Fruit fly (Drosophila melanogaster) whole organism, embryonic: Measurements from ENCODE around the gene Hpr1.
A peak's percentile ranks its signal among the peaks of the same experiment; 100 is the strongest.

Experiments
- Atf-2 ChIP-seq: fragments of 200-800 bp; sonication (Bioruptor generic); optimal IDR thresholded peaks from 2 replicates; lab custom pipeline; 2016; ENCODE audit warnings: missing biosample characterization, missing genetic modification characterization
- CG10654 ChIP-seq: fragments of 200-800 bp; sonication (Bioruptor generic); optimal IDR thresholded peaks from 2 replicates; lab custom pipeline; 2016; ENCODE audit warnings: missing biosample characterization, missing genetic modification characterization
- CG11398 ChIP-seq: fragments of 200-800 bp; sonication (Bioruptor generic); optimal IDR thresholded peaks from 2 replicates; lab custom pipeline; 2016; ENCODE audit warnings: missing biosample characterization, missing genetic modification characterization
- CG12659 ChIP-seq: fragments of 200-800 bp; sonication (Bioruptor generic); optimal IDR thresholded peaks from 3 replicates; lab custom pipeline; 2017; ENCODE audit warnings: mild to moderate bottlenecking, missing biosample characterization, missing genetic modification reagents, missing genetic modification characterization
- CG14710 ChIP-seq: fragments of 200-800 bp; sonication (Bioruptor generic); optimal IDR thresholded peaks from 3 replicates; lab custom pipeline; 2019; ENCODE audit warnings: missing biosample characterization, mild to moderate bottlenecking, missing genetic modification characterization, moderate library complexity
- CG15073 ChIP-seq: fragments of 200-800 bp; sonication (Bioruptor generic); optimal IDR thresholded peaks from 2 replicates; lab custom pipeline; 2016; ENCODE audit warnings: missing biosample characterization, missing genetic modification characterization
- CG15601 ChIP-seq: fragments of 200-800 bp; sonication (Bioruptor generic); optimal IDR thresholded peaks from 3 replicates; lab custom pipeline; 2019; ENCODE audit warnings: missing biosample characterization, mild to moderate bottlenecking, missing genetic modification characterization, moderate library complexity
- CG2712 ChIP-seq: fragments of 200-800 bp; optimal IDR thresholded peaks from 3 replicates; lab custom pipeline; 2019; ENCODE audit warnings: missing biosample characterization, mild to moderate bottlenecking, missing genetic modification characterization, moderate library complexity
- CG31224 ChIP-seq: fragments of 200-800 bp; sonication (Bioruptor generic); IDR thresholded peaks from 2 replicates; pipeline ENCODE4 v1.3.6; 2022; ENCODE audit warnings: missing biosample characterization, missing genetic modification characterization
- CG34224 ChIP-seq: fragments of 200-800 bp; sonication (Bioruptor generic); IDR thresholded peaks from 3 replicates; pipeline ENCODE4 v1.3.6; 2022; ENCODE audit warnings: missing biosample characterization, missing genetic modification characterization; ENCODE audit not compliant: partially characterized antibody
- CG3995 ChIP-seq: fragments of 200-800 bp; sonication (Bioruptor generic); optimal IDR thresholded peaks from 3 replicates; lab custom pipeline; 2016; ENCODE audit warnings: missing biosample characterization, missing genetic modification characterization
- CG5180 ChIP-seq: fragments of 200-800 bp; sonication (Bioruptor generic); optimal IDR thresholded peaks from 3 replicates; lab custom pipeline; 2017; ENCODE audit warnings: missing biosample characterization, missing genetic modification characterization, mild to moderate bottlenecking, moderate library complexity, missing genetic modification reagents
- CG6683 ChIP-seq: fragments of 200-800 bp; sonication (Bioruptor generic); optimal IDR thresholded peaks from 2 replicates; lab custom pipeline; 2017; ENCODE audit warnings: missing biosample characterization, mild to moderate bottlenecking, missing genetic modification characterization, missing genetic modification reagents
- CG7357 ChIP-seq: fragments of 200-800 bp; sonication (Bioruptor generic); IDR thresholded peaks from 3 replicates; pipeline ENCODE4 v1.3.6; 2022; ENCODE audit warnings: missing biosample characterization, missing genetic modification characterization
- CG7987 ChIP-seq: fragments of 200-800 bp; sonication (Bioruptor generic); optimal IDR thresholded peaks from 2 replicates; lab custom pipeline; 2018; ENCODE audit warnings: missing biosample characterization, mild to moderate bottlenecking, missing genetic modification characterization, moderate library complexity
- CG9797 ChIP-seq: fragments of 200-800 bp; sonication (Bioruptor generic); optimal IDR thresholded peaks from 3 replicates; lab custom pipeline; 2018; ENCODE audit warnings: missing biosample characterization, mild to moderate bottlenecking, missing genetic modification characterization
- Dbx ChIP-seq: fragments of 200-800 bp; sonication (Bioruptor generic); IDR thresholded peaks from 3 replicates; pipeline ENCODE4 v1.3.6; 2022; ENCODE audit warnings: missing biosample characterization, missing genetic modification characterization
- Deaf1 ChIP-seq: fragments of 200-800 bp; optimal IDR thresholded peaks from 3 replicates; lab custom pipeline; 2019; ENCODE audit warnings: missing biosample characterization, mild to moderate bottlenecking, missing genetic modification characterization, moderate library complexity
- H15 ChIP-seq: fragments of 200-800 bp; sonication (Bioruptor generic); IDR thresholded peaks from 3 replicates; pipeline ENCODE4 v1.3.6; 2022; ENCODE audit warnings: missing biosample characterization, missing genetic modification characterization
- H2.0 ChIP-seq: fragments of 200-800 bp; sonication (Bioruptor generic); IDR thresholded peaks from 2 replicates; pipeline ENCODE4 v1.3.6; 2022; ENCODE audit warnings: missing biosample characterization, missing genetic modification characterization
- Lim3 ChIP-seq: fragments of 200-800 bp; sonication (Bioruptor generic); IDR thresholded peaks from 2 replicates; pipeline ENCODE4 v1.3.6; 2022; ENCODE audit warnings: missing biosample characterization, missing genetic modification characterization
- Max ChIP-seq: fragments of 200-800 bp; sonication (Bioruptor generic); optimal IDR thresholded peaks from 2 replicates; lab custom pipeline; 2016; ENCODE audit warnings: missing biosample characterization, mild to moderate bottlenecking, missing genetic modification characterization
- Med ChIP-seq: fragments of 200-800 bp; sonication (Bioruptor generic); peaks from one replicate; lab custom pipeline; 2016; ENCODE audit warnings: missing biosample characterization, missing genetic modification characterization, mild to moderate bottlenecking, inconsistent platforms, moderate library complexity
- Scr ChIP-seq: fragments of 200-800 bp; sonication (Bioruptor generic); IDR thresholded peaks from 2 replicates; pipeline ENCODE4 v1.3.6; 2022; ENCODE audit warnings: missing biosample characterization, missing genetic modification characterization; ENCODE audit not compliant: partially characterized antibody
- Sox100B ChIP-seq: fragments of 200-800 bp; sonication (Bioruptor generic); optimal IDR thresholded peaks from 3 replicates; lab custom pipeline; 2018; ENCODE audit warnings: missing biosample characterization, mild to moderate bottlenecking, missing genetic modification characterization
- Trl ChIP-seq, 3 experiments: fragments of >200 bp in 2 of 3; fragments of 200-800 bp in 1 of 3; sonication (Bioruptor generic) in 1 of 3; optimal IDR thresholded peaks; 2 replicates in 1 of 3; 3 replicates in 2 of 3; lab custom pipeline; 2016 to 2017; ENCODE audit warnings: missing biosample characterization in 1 of 3, missing genetic modification characterization in 1 of 3
- YL-1 ChIP-seq: fragments of 200-800 bp; sonication (Bioruptor generic); optimal IDR thresholded peaks from 3 replicates; lab custom pipeline; 2017; ENCODE audit warnings: missing biosample characterization, mild to moderate bottlenecking, missing genetic modification characterization
- abd-A ChIP-seq: fragments of 200-800 bp; sonication (Bioruptor generic); optimal IDR thresholded peaks from 3 replicates; lab custom pipeline; 2019; ENCODE audit warnings: missing biosample characterization, mild to moderate bottlenecking, missing genetic modification characterization, moderate library complexity
- az2 ChIP-seq: fragments of 200-800 bp; sonication (Bioruptor generic); optimal IDR thresholded peaks from 3 replicates; lab custom pipeline; 2016; ENCODE audit warnings: missing biosample characterization, missing genetic modification characterization
- bbx ChIP-seq: fragments of 200-800 bp; sonication (Bioruptor generic); IDR thresholded peaks from 2 replicates; pipeline ENCODE4 v1.3.6; 2022; ENCODE audit warnings: missing biosample characterization, missing genetic modification characterization; ENCODE audit not compliant: partially characterized antibody
- cas ChIP-seq: fragments of 200-800 bp; sonication (Bioruptor generic); IDR thresholded peaks from 2 replicates; pipeline ENCODE4 v1.3.6; 2022; ENCODE audit warnings: missing biosample characterization, missing genetic modification characterization
- chinmo ChIP-seq: fragments of 200-800 bp; sonication (Bioruptor generic); IDR thresholded peaks from 4 replicates; pipeline ENCODE4 v1.3.6; 2022; ENCODE audit warnings: missing biosample characterization, missing genetic modification characterization; ENCODE audit not compliant: partially characterized antibody
- crc ChIP-seq: fragments of 200-800 bp; sonication (Bioruptor generic); optimal IDR thresholded peaks from 2 replicates; lab custom pipeline; 2016; ENCODE audit warnings: missing biosample characterization, missing genetic modification characterization
- crol ChIP-seq: fragments of 200-800 bp; sonication (Bioruptor generic); IDR thresholded peaks from 2 replicates; pipeline ENCODE4 v1.3.6; 2022; ENCODE audit warnings: missing biosample characterization, missing genetic modification characterization
- dimm ChIP-seq: fragments of 200-800 bp; sonication (Bioruptor generic); IDR thresholded peaks from 2 replicates; pipeline ENCODE4 v1.3.6; 2022; ENCODE audit warnings: missing biosample characterization, missing genetic modification characterization
- gem ChIP-seq: fragments of 200-800 bp; sonication (Bioruptor generic); optimal IDR thresholded peaks from 2 replicates; lab custom pipeline; 2019; ENCODE audit warnings: missing biosample characterization, mild to moderate bottlenecking, missing genetic modification characterization, moderate library complexity
- ken ChIP-seq: fragments of 200-800 bp; sonication (Bioruptor generic); IDR thresholded peaks from 3 replicates; pipeline ENCODE4 v1.3.6; 2022; ENCODE audit warnings: missing biosample characterization, missing genetic modification characterization
- org-1 ChIP-seq: fragments of 200-800 bp; sonication (Bioruptor generic); optimal IDR thresholded peaks from 2 replicates; lab custom pipeline; 2017; ENCODE audit warnings: missing biosample characterization, missing genetic modification characterization
- sens ChIP-seq: fragments of 200-800 bp; sonication (Bioruptor generic); peaks from one replicate; lab custom pipeline; 2016; ENCODE audit warnings: missing biosample characterization, missing genetic modification characterization
- tx ChIP-seq: fragments of 200-800 bp; sonication (Bioruptor generic); optimal IDR thresholded peaks from 2 replicates; lab custom pipeline; 2016; ENCODE audit warnings: missing biosample characterization, missing genetic modification characterization
- vnd ChIP-seq: fragments of 200-800 bp; sonication (Bioruptor generic); IDR thresholded peaks from 3 replicates; pipeline ENCODE4 v1.3.6; 2022; ENCODE audit warnings: missing biosample characterization, missing genetic modification characterization; ENCODE audit not compliant: partially characterized antibody
- zen ChIP-seq: fragments of 200-800 bp; sonication (Bioruptor generic); optimal IDR thresholded peaks from 3 replicates; lab custom pipeline; 2018; ENCODE audit warnings: missing biosample characterization, mild to moderate bottlenecking, missing genetic modification characterization, moderate library complexity
- zen2 ChIP-seq: fragments of 200-800 bp; sonication (Bioruptor generic); IDR thresholded peaks from 3 replicates; pipeline ENCODE4 v1.3.6; 2022; ENCODE audit warnings: missing biosample characterization, missing genetic modification characterization; ENCODE audit not compliant: partially characterized antibody

Gene Hpr1

dm6 chr3R:5801703-5802436, 19.4 kb downstream of the Hpr1 start, which contains the start of gene CG11000:
CG11000 (plus strand) TSS chr3R:5802328.
- TF ChIP-seq crol (peak; percentile 49; the same call in 1 of the 2 replicates), Dbx (GFP tag; lab: Robert Waterston, UW) (0 out of 3 replicates have a peak, but pooled peaks have one; percentile 8), CG31224 (GFP tag; lab: Robert Waterston, UW) (peak; percentile 63; the same call in 1 of the 2 replicates), CG34224 (GFP tag; lab: Robert Waterston, UW) (no peak), chinmo (0 out of 4 replicates have a peak, but pooled peaks have one; percentile 21), Deaf1 (tag; lab: Kevin White, UChicago) (peak; percentile 98), Med (GFP tag; lab: Kevin White, UChicago) (peak; percentile 58), Trl (optimal IDR thresholded peaks at IDR 0.05; lab: Kevin White, UChicago) (peak in 1 of 2 experiments; percentile 27), Trl (GFP tag; optimal IDR thresholded peaks at IDR 0.05; lab: Kevin White, UChicago) (no peak), abd-A (tag; lab: Kevin White, UChicago) (peak; percentile 89), CG15073 (GFP tag; lab: Kevin White, UChicago) (no peak)

- no peak for TF ChIP-seq CG15601 (tag; lab: Kevin White, UChicago)
These were observed 23.5 kb downstream of the Hpr1 start for dm6 chr3R:5797709-5798108.

dm6 chr3R:5794267-5795089, 26.8 kb downstream of the Hpr1 start, which contains the start of the genes PSMG1 and CG10979:
PSMG1 (minus strand) TSS chr3R:5794317.
CG10979 (plus strand) TSS chr3R:5794705.
- TF ChIP-seq H15 (GFP tag; lab: Robert Waterston, UW) (0 out of 3 replicates have a peak, but pooled peaks have one; percentile 29), cas (no peak), CG2712 (tag; lab: Kevin White, UChicago) (peak; percentile 11), Deaf1 (tag; lab: Kevin White, UChicago) (no peak), CG14710 (tag; lab: Kevin White, UChicago) (peak; percentile 51), gem (no peak), CG10654 (GFP tag; lab: Kevin White, UChicago) (no peak), crc (no peak), CG5180 (GFP tag; lab: Kevin White, UChicago) (no peak), ken (no peak), Max (GFP tag; lab: Kevin White, UChicago) (no peak), CG7987 (no peak), org-1 (no peak), CG12659 (GFP tag; lab: Kevin White, UChicago) (peak; percentile 57), CG11398 (GFP tag; lab: Kevin White, UChicago) (no peak), vnd (GFP tag; lab: Robert Waterston, UW) (no peak), az2 (GFP tag; lab: Kevin White, UChicago) (no peak), zen (tag; lab: Kevin White, UChicago) (peak; percentile 65), CG3995 (GFP tag; lab: Kevin White, UChicago) (peak; percentile 8), CG7357 (GFP tag; lab: Robert Waterston, UW) (no peak), Lim3 (GFP tag; lab: Robert Waterston, UW) (no peak), Scr (GFP tag; lab: Robert Waterston, UW) (no peak), zen2 (no peak), Med (GFP tag; lab: Kevin White, UChicago) (peak; percentile 65), H2.0 (GFP tag; lab: Robert Waterston, UW) (no peak), Sox100B (GFP tag; lab: Kevin White, UChicago) (no peak), Atf-2 (GFP tag; lab: Kevin White, UChicago) (no peak), tx (GFP tag; lab: Kevin White, UChicago) (no peak), YL-1 (GFP tag; lab: Kevin White, UChicago) (peak; percentile 61), bbx (no peak), dimm (no peak), CG6683 (GFP tag; lab: Kevin White, UChicago) (no peak), CG9797 (GFP tag; lab: Kevin White, UChicago) (peak; percentile 81), sens (GFP tag; lab: Kevin White, UChicago) (peak; percentile 80)
